Worm (Caenorhabditis elegans): ENCODE results near the gene snr-4.

Gene snr-4

ce11 chrV:11978179-11978578 lies 1.3 kb downstream of the snr-4 start, which contains the start of gene mif-2:
Gene mif-2 (minus strand): TSS chrV:11978459.
- no peak for TF ChIP-seq K11D2.4 (GFP tag; IDR thresholded peaks at IDR 0.05)
- TF ChIP-seq F49E8.2 (tag; optimal IDR thresholded peaks at IDR 0.05; ENCODE audit: insufficient read depth) = peak; percentile 19
- TF ChIP-seq him-1 (tag; optimal IDR thresholded peaks at IDR 0.05) = peak; percentile 14
- TF ChIP-seq snpc-4 (GFP tag; optimal IDR thresholded peaks at IDR 0.05) = no peak
- peak in 1 of 4 experiments; percentile 61 for TF ChIP-seq snpc-4 (tag; optimal IDR thresholded peaks at IDR 0.05)
- peak; percentile 43 for TF ChIP-seq snpc-3.4 (tag; optimal IDR thresholded peaks at IDR 0.05)
- no peak for TF ChIP-seq pbrm-1 (GFP tag; IDR thresholded peaks at IDR 0.05)
- 0 out of 2 replicates have a peak, but pooled peaks have one; percentile 5 for TF ChIP-seq madf-6 (GFP tag; IDR thresholded peaks at IDR 0.05)
- peak; percentile 5 for TF ChIP-seq snpc-1.3 (tag; optimal IDR thresholded peaks at IDR 0.05; ENCODE audit: insufficient read depth)

ce11 chrV:11976734-11977133 lies 2.8 kb downstream of the snr-4 start:
- TF ChIP-seq dox-1 (GFP tag; IDR thresholded peaks at IDR 0.05) (no peak), ZK185.1 (tag; optimal IDR thresholded peaks at IDR 0.05; ENCODE audit: poor library complexity, severe bottlenecking) (peak; percentile 7), cebp-1 (GFP tag; IDR thresholded peaks at IDR 0.05) (no peak), cebp-1 (tag; optimal IDR thresholded peaks at IDR 0.05) (peak; percentile 52), madf-10 (tag; optimal IDR thresholded peaks at IDR 0.05) (peak; percentile 19), tbp1 (GFP tag; optimal IDR thresholded peaks at IDR 0.05) (peak; percentile 5), nhr-80 (tag; optimal IDR thresholded peaks at IDR 0.05) (peak; percentile 66), snpc-4 (GFP tag; optimal IDR thresholded peaks at IDR 0.05) (no peak), snpc-4 (tag; optimal IDR thresholded peaks at IDR 0.05) (peak in 1 of 4 experiments; percentile 9), hmg-1.2 (GFP tag; IDR thresholded peaks at IDR 0.05) (0 out of 2 replicates have a peak, but pooled peaks have one; percentile 9), mxl-1 (tag; optimal IDR thresholded peaks at IDR 0.05) (no peak)

- no peak for TF ChIP-seq gei-17 (GFP tag; optimal IDR thresholded peaks at IDR 0.05)
- peak; percentile 87 for TF ChIP-seq ets-4 (GFP tag; optimal IDR thresholded peaks at IDR 0.05)
- peak; percentile 93 for TF ChIP-seq nhr-80 (tag; optimal IDR thresholded peaks at IDR 0.05)
- no peak for TF ChIP-seq F39B2.1 (GFP tag; IDR thresholded peaks at IDR 0.05)
- TF ChIP-seq mxl-1 (tag; optimal IDR thresholded peaks at IDR 0.05) = no peak
- TF ChIP-seq sea-2 (GFP tag; IDR thresholded peaks at IDR 0.05) = no peak
- TF ChIP-seq snpc-1.1 (tag; optimal IDR thresholded peaks at IDR 0.05; ENCODE audit: insufficient read depth) = no peak
- TF ChIP-seq C06A6.2 (GFP tag; conservative IDR thresholded peaks at IDR 0.05) = no peak
- TF ChIP-seq snpc-4 (GFP tag; optimal IDR thresholded peaks at IDR 0.05) = no peak
- peak in 1 of 4 experiments; percentile 25 for TF ChIP-seq snpc-4 (tag; optimal IDR thresholded peaks at IDR 0.05)
- no peak for TF ChIP-seq attf-3 (GFP tag; conservative IDR thresholded peaks at IDR 0.05)
- no peak for TF ChIP-seq nfyb-1 (GFP tag; IDR thresholded peaks at IDR 0.05)
- TF ChIP-seq nhr-120 (GFP tag; IDR thresholded peaks at IDR 0.05) = no peak
- no peak for TF ChIP-seq cebp-1 (GFP tag; IDR thresholded peaks at IDR 0.05)
- no peak for TF ChIP-seq cebp-1 (tag; optimal IDR thresholded peaks at IDR 0.05)
- no peak for TF ChIP-seq T07F8.4 (tag; optimal IDR thresholded peaks at IDR 0.05)
- no peak for TF ChIP-seq chd-7 (tag; optimal IDR thresholded peaks at IDR 0.05)
- TF ChIP-seq ztf-22 (GFP tag; optimal IDR thresholded peaks at IDR 0.05) = peak; percentile 59
These were observed 4.3 kb downstream of the snr-4 start, which contains the start of gene cpr-1 for ce11 chrV:11975233-11975632. Gene cpr-1 (plus strand): TSS chrV:11975551.

ce11 chrV:11964723-11965122 lies 14.8 kb downstream of the snr-4 start, which contains the start of gene F58H1.7:
Gene F58H1.7 (minus strand): TSS chrV:11964823.
- TF ChIP-seq die-1 (tag; optimal IDR thresholded peaks at IDR 0.05) = no peak
- no peak for TF ChIP-seq ceh-27 (GFP tag; optimal IDR thresholded peaks at IDR 0.05)
- TF ChIP-seq Y53F4B.3 (GFP tag; IDR thresholded peaks at IDR 0.05) = no peak
- no peak for TF ChIP-seq nhr-120 (GFP tag; IDR thresholded peaks at IDR 0.05)

Data from whole organism, young adult.